Fruit fly (Drosophila melanogaster): ENCODE measurements around the gene CG31913.

CG31913 gene

dm6 chr2L:5778157-5778556, 5.7 kb upstream of the CG31913 start (continued):
- TF ChIP-seq Opbp (GFP tag; IDR thresholded peaks at IDR 0.05; ENCODE audit: partially characterized antibody): no peak
- no peak for TF ChIP-seq CG15601 (tag; optimal IDR thresholded peaks at IDR 0.05)
- no peak for TF ChIP-seq mirr (GFP tag; optimal IDR thresholded peaks at IDR 0.05)
- no peak for TF ChIP-seq tll (GFP tag; optimal IDR thresholded peaks at IDR 0.05)
- no peak for TF ChIP-seq gsb-n (tag; optimal IDR thresholded peaks at IDR 0.05)
- TF ChIP-seq CG12104 (GFP tag; optimal IDR thresholded peaks at IDR 0.05): no peak
- TF ChIP-seq dimm (GFP tag; IDR thresholded peaks at IDR 0.05): no peak
- TF ChIP-seq Dfd (GFP tag; optimal IDR thresholded peaks at IDR 0.05): no peak
- TF ChIP-seq CTCF (GFP tag; optimal IDR thresholded peaks at IDR 0.05): no peak
- no peak for TF ChIP-seq CG8765 (GFP tag; IDR thresholded peaks at IDR 0.05)
- no peak for TF ChIP-seq CG6765 (GFP tag; optimal IDR thresholded peaks at IDR 0.05)
- peak; percentile 49; the same call in 2 of the 3 replicates for TF ChIP-seq mld (GFP tag; IDR thresholded peaks at IDR 0.05; ENCODE audit: partially characterized antibody)
- TF ChIP-seq CrebB (tag; optimal IDR thresholded peaks at IDR 0.05): no peak
- TF ChIP-seq D19B (GFP tag; optimal IDR thresholded peaks at IDR 0.05): peak; percentile 89
- peak; percentile 18 for TF ChIP-seq CG7556 (GFP tag; optimal IDR thresholded peaks at IDR 0.05)
- no peak for TF ChIP-seq CG8924 (tag; optimal IDR thresholded peaks at IDR 0.05)
- TF ChIP-seq BtbVII (GFP tag; optimal IDR thresholded peaks at IDR 0.05): peak; percentile 5
- no peak for TF ChIP-seq ERR (GFP tag; optimal IDR thresholded peaks at IDR 0.05)
- TF ChIP-seq h (optimal IDR thresholded peaks at IDR 0.05): no peak
- peak; percentile 53 for TF ChIP-seq vnd (GFP tag; IDR thresholded peaks at IDR 0.05; ENCODE audit: partially characterized antibody)
- no peak for TF ChIP-seq CG17612 (GFP tag; IDR thresholded peaks at IDR 0.05)
- TF ChIP-seq HmgZ (tag; optimal IDR thresholded peaks at IDR 0.05): no peak
- TF ChIP-seq cad (GFP tag; optimal IDR thresholded peaks at IDR 0.05): no peak
- no peak for TF ChIP-seq CG4328 (GFP tag; optimal IDR thresholded peaks at IDR 0.05)
- no peak for TF ChIP-seq CG1832 (GFP tag; optimal IDR thresholded peaks at IDR 0.05)
- peak; percentile 50 for TF ChIP-seq CG7839 (tag; optimal IDR thresholded peaks at IDR 0.05)
- TF ChIP-seq CG14441 (GFP tag; IDR thresholded peaks at IDR 0.05): no peak
- no peak for TF ChIP-seq CG18262 (tag; optimal IDR thresholded peaks at IDR 0.05)
- TF ChIP-seq Fer3 (tag; optimal IDR thresholded peaks at IDR 0.05): peak; percentile 17
- no peak for TF ChIP-seq az2 (GFP tag; optimal IDR thresholded peaks at IDR 0.05)
- no peak for TF ChIP-seq Ets65A (GFP tag)
- no peak for TF ChIP-seq MBD-R2 (GFP tag; IDR thresholded peaks at IDR 0.05)
- no peak for TF ChIP-seq z (GFP tag; IDR thresholded peaks at IDR 0.05)
- no peak for TF ChIP-seq CHES-1-like (GFP tag; optimal IDR thresholded peaks at IDR 0.05)
- no peak for TF ChIP-seq emc (GFP tag; optimal IDR thresholded peaks at IDR 0.05)
- TF ChIP-seq ara (GFP tag; IDR thresholded peaks at IDR 0.05): no peak
- TF ChIP-seq cato (GFP tag; optimal IDR thresholded peaks at IDR 0.05; ENCODE audit: borderline replicate concordance): no peak
- no peak for TF ChIP-seq otp (GFP tag; IDR thresholded peaks at IDR 0.05)
- no peak for TF ChIP-seq sima (GFP tag; optimal IDR thresholded peaks at IDR 0.05)
- no peak for TF ChIP-seq C15 (GFP tag; IDR thresholded peaks at IDR 0.05)
- TF ChIP-seq slbo (GFP tag; IDR thresholded peaks at IDR 0.05): peak; percentile 50
- TF ChIP-seq so (GFP tag; IDR thresholded peaks at IDR 0.05): no peak
- no peak for TF ChIP-seq Dll (GFP tag; IDR thresholded peaks at IDR 0.05; ENCODE audit: partially characterized antibody)
- TF ChIP-seq sqz (GFP tag; optimal IDR thresholded peaks at IDR 0.05): no peak
- TF ChIP-seq CG1233 (GFP tag; optimal IDR thresholded peaks at IDR 0.05): no peak
- TF ChIP-seq GATAe (GFP tag; conservative IDR thresholded peaks at IDR 0.05): no peak
- no peak for TF ChIP-seq chif (GFP tag; optimal IDR thresholded peaks at IDR 0.05)
- peak; percentile 45; the same call in 1 of the 3 replicates for TF ChIP-seq CG7963 (GFP tag; IDR thresholded peaks at IDR 0.05; ENCODE audit: partially characterized antibody)
- no peak for TF ChIP-seq Kr (GFP tag; optimal IDR thresholded peaks at IDR 0.05)
- no peak for TF ChIP-seq lov (optimal IDR thresholded peaks at IDR 0.05)
- TF ChIP-seq lov (GFP tag; IDR thresholded peaks at IDR 0.05): no peak
- TF ChIP-seq prd (optimal IDR thresholded peaks at IDR 0.05): no peak
- peak; percentile 50; the same call in 2 of the 3 replicates for TF ChIP-seq prd (GFP tag; IDR thresholded peaks at IDR 0.05)
- no peak for TF ChIP-seq Ptx1 (GFP tag; IDR thresholded peaks at IDR 0.05)

Data from whole organism, embryonic.